Worm (Caenorhabditis elegans) whole organism, L1 larva: ENCODE results near the gene crld-1.

Experiments used
- C16A3.4 ChIP-seq: fragments of 150-350 bp; optimal IDR thresholded peaks from 2 replicates; lab custom pipeline; 2014; ENCODE audit warnings: missing biosample characterization, missing genetic modification characterization
- aha-1 ChIP-seq: fragments of 150-350 bp; optimal IDR thresholded peaks from 2 replicates; lab custom pipeline; 2014; ENCODE audit warnings: missing biosample characterization, missing genetic modification characterization
- alr-1 ChIP-seq: fragments of 200-800 bp; sonication (Bioruptor generic); optimal IDR thresholded peaks from 2 replicates; lab custom pipeline; 2018; ENCODE audit warnings: borderline replicate concordance, mild to moderate bottlenecking, missing genetic modification characterization, missing compliant biosample characterization
- ama-1 ChIP-seq: fragments of 150-350 bp; optimal IDR thresholded peaks from 2 replicates; lab custom pipeline; 2014
- ceh-63 ChIP-seq: fragments of 200-800 bp; sonication (Bioruptor generic); optimal IDR thresholded peaks from 2 replicates; lab custom pipeline; 2018; ENCODE audit warnings: mild to moderate bottlenecking, missing genetic modification characterization, missing compliant biosample characterization
- ceh-8 ChIP-seq: fragments of 200-800 bp; sonication (Bioruptor generic); optimal IDR thresholded peaks from 2 replicates; lab custom pipeline; 2018; ENCODE audit warnings: mild to moderate bottlenecking, missing genetic modification characterization, moderate library complexity, missing compliant biosample characterization
- ceh-90 ChIP-seq: sonication (generic microtip); optimal IDR thresholded peaks from 2 replicates; lab custom pipeline; 2016; ENCODE audit warnings: missing genetic modification characterization, missing compliant biosample characterization
- dpl-1 ChIP-seq, 3 experiments: fragments of 150-350 bp in 2 of 3; sonication (generic microtip) in 1 of 3; optimal IDR thresholded peaks; 2 replicates each; lab custom pipeline; 2014 to 2017; ENCODE audit warnings: missing biosample characterization in 3 of 3, missing genetic modification characterization in 3 of 3, missing genetic modification reagents in 3 of 3
- efl-1 ChIP-seq, 4 experiments: fragments of 150-350 bp; optimal IDR thresholded peaks in 3 of 4; peaks in 1 of 4; 1 replicate in 1 of 4; 2 replicates in 3 of 4; lab custom pipeline; 2014; ENCODE audit warnings: missing biosample characterization in 2 of 4, missing genetic modification characterization in 2 of 4, missing genetic modification reagents in 2 of 4
- efl-3 ChIP-seq: fragments of 200-800 bp; sonication (Bioruptor generic); optimal IDR thresholded peaks from 2 replicates; lab custom pipeline; 2018; ENCODE audit warnings: mild to moderate bottlenecking, missing genetic modification characterization, missing compliant biosample characterization
- egl-13 ChIP-seq: sonication (generic microtip); optimal IDR thresholded peaks from 2 replicates; lab custom pipeline; 2016; ENCODE audit warnings: missing genotype, missing genetic modification reagents, missing genetic modification characterization, missing compliant biosample characterization
- grh-1 ChIP-seq: fragments of 200-800 bp; sonication (Bioruptor generic); IDR thresholded peaks from 2 replicates; pipeline ENCODE4 v1.3.6; 2022; ENCODE audit warnings: missing genetic modification reagents, missing genetic modification characterization, missing compliant biosample characterization
- hlh-4 ChIP-seq: sonication (generic microtip); optimal IDR thresholded peaks from 2 replicates; lab custom pipeline; 2016; ENCODE audit warnings: mild to moderate bottlenecking, missing genetic modification characterization, missing compliant biosample characterization
- lin-13 ChIP-seq: fragments of 150-350 bp; optimal IDR thresholded peaks from 2 replicates; lab custom pipeline; 2014; ENCODE audit warnings: missing biosample characterization, missing genetic modification reagents, missing genetic modification characterization
- lin-14 ChIP-seq: fragments of 200-800 bp; sonication (Bioruptor generic); optimal IDR thresholded peaks from 2 replicates; lab custom pipeline; 2018; ENCODE audit warnings: mild to moderate bottlenecking, missing genetic modification characterization, moderate library complexity, missing compliant biosample characterization
- lin-15B ChIP-seq: fragments of 150-350 bp; sonication (generic microtip); optimal IDR thresholded peaks from 3 replicates; lab custom pipeline; 2014; ENCODE audit warnings: missing biosample characterization, missing genetic modification characterization
- lin-35 ChIP-seq, 2 experiments: fragments of 150-350 bp; optimal IDR thresholded peaks; 2 replicates each; lab custom pipeline; 2014; ENCODE audit warnings: missing biosample characterization in 2 of 2, missing genetic modification characterization in 2 of 2, missing genetic modification reagents in 2 of 2
- lin-39 ChIP-seq: fragments of 150-350 bp; optimal IDR thresholded peaks from 2 replicates; lab custom pipeline; 2014; ENCODE audit warnings: missing biosample characterization, missing genetic modification reagents, missing genetic modification characterization
- lir-3 ChIP-seq: sonication (generic microtip); optimal IDR thresholded peaks from 2 replicates; lab custom pipeline; 2016; ENCODE audit warnings: mild to moderate bottlenecking, missing genetic modification characterization, moderate library complexity, missing compliant biosample characterization; ENCODE audit not compliant: poor library complexity
- mdl-1 ChIP-seq, 2 experiments: fragments of 150-350 bp; optimal IDR thresholded peaks; 2 replicates each; lab custom pipeline; 2014 to 2017; ENCODE audit warnings: missing biosample characterization in 2 of 2, missing genetic modification characterization in 2 of 2, inconsistent platforms in 1 of 2
- mef-2 ChIP-seq: fragments of 150-350 bp; optimal IDR thresholded peaks from 2 replicates; lab custom pipeline; 2014; ENCODE audit warnings: missing biosample characterization, missing genetic modification characterization
- nhr-11 ChIP-seq: fragments of 150-350 bp; optimal IDR thresholded peaks from 2 replicates; lab custom pipeline; 2014; ENCODE audit warnings: missing biosample characterization, missing genetic modification characterization
- nhr-12 ChIP-seq: sonication (generic microtip); optimal IDR thresholded peaks from 2 replicates; lab custom pipeline; 2017; ENCODE audit warnings: missing biosample characterization, missing genetic modification characterization
- nhr-20 ChIP-seq: sonication (generic microtip); optimal IDR thresholded peaks from 2 replicates; lab custom pipeline; 2016; ENCODE audit warnings: mild to moderate bottlenecking, missing genetic modification characterization, missing compliant biosample characterization
- nhr-77 ChIP-seq: fragments of 150-350 bp; optimal IDR thresholded peaks from 2 replicates; lab custom pipeline; 2014; ENCODE audit warnings: missing biosample characterization, missing genetic modification characterization
- nhr-85 ChIP-seq: sonication (generic microtip); peaks from one replicate; lab custom pipeline; 2016; ENCODE audit warnings: missing genetic modification characterization, inconsistent platforms, missing compliant biosample characterization
- nhr-90 ChIP-seq: sonication (generic microtip); optimal IDR thresholded peaks from 2 replicates; lab custom pipeline; 2016; ENCODE audit warnings: mild to moderate bottlenecking, missing genetic modification characterization, missing compliant biosample characterization; ENCODE audit not compliant: poor library complexity
- pax-3 ChIP-seq: fragments of 200-800 bp; sonication (Bioruptor generic); optimal IDR thresholded peaks from 2 replicates; lab custom pipeline; 2018; ENCODE audit warnings: mild to moderate bottlenecking, missing genetic modification characterization, moderate library complexity, missing compliant biosample characterization
- pqm-1 ChIP-seq: sonication (generic microtip); optimal IDR thresholded peaks from 3 replicates; lab custom pipeline; 2017; ENCODE audit warnings: missing biosample characterization, missing genetic modification characterization
- skn-1 ChIP-seq: fragments of 150-350 bp; optimal IDR thresholded peaks from 2 replicates; lab custom pipeline; 2014; ENCODE audit warnings: missing biosample characterization, missing genetic modification characterization
- snpc-4 ChIP-seq: fragments of 150-350 bp; optimal IDR thresholded peaks from 2 replicates; lab custom pipeline; 2014; ENCODE audit warnings: missing biosample characterization, missing genetic modification characterization
- sup-37 ChIP-seq: fragments of 200-800 bp; sonication (Bioruptor generic); optimal IDR thresholded peaks from 2 replicates; lab custom pipeline; 2018; ENCODE audit warnings: mild to moderate bottlenecking, missing genetic modification characterization, missing compliant biosample characterization
- swsn-7 ChIP-seq: sonication (generic microtip); optimal IDR thresholded peaks from 2 replicates; lab custom pipeline; 2016; ENCODE audit warnings: missing genetic modification characterization, missing compliant biosample characterization
- tlp-1 ChIP-seq: fragments of 150-350 bp; optimal IDR thresholded peaks from 2 replicates; lab custom pipeline; 2014; ENCODE audit warnings: missing biosample characterization, missing genetic modification characterization
- unc-130 ChIP-seq: fragments of 150-350 bp; optimal IDR thresholded peaks from 2 replicates; lab custom pipeline; 2017; ENCODE audit warnings: missing biosample characterization, missing genetic modification characterization, inconsistent platforms
- unc-30 ChIP-seq: sonication (generic microtip); optimal IDR thresholded peaks from 2 replicates; lab custom pipeline; 2017; ENCODE audit warnings: missing biosample characterization, missing genetic modification characterization
- unc-62 ChIP-seq: fragments of 150-350 bp; optimal IDR thresholded peaks from 2 replicates; lab custom pipeline; 2014; ENCODE audit warnings: missing biosample characterization, missing genetic modification reagents, missing genetic modification characterization
- zag-1 ChIP-seq: fragments of 150-350 bp; optimal IDR thresholded peaks from 2 replicates; lab custom pipeline; 2014; ENCODE audit warnings: missing biosample characterization, missing genetic modification characterization
- ztf-11 ChIP-seq, 2 experiments: sonication (generic microtip); optimal IDR thresholded peaks; 2 replicates each; lab custom pipeline; 2016 to 2017; ENCODE audit warnings: missing genetic modification characterization in 2 of 2, missing biosample characterization in 1 of 2, missing compliant biosample characterization in 1 of 2
- ztf-4 ChIP-seq: fragments of 150-350 bp; optimal IDR thresholded peaks from 2 replicates; lab custom pipeline; 2014; ENCODE audit warnings: missing biosample characterization, missing genetic modification characterization

The crld-1 gene

ce11 chrIV:13154391-13155283 lies at the start of gene crld-1, which contains the start of gene msh-5:
crld-1 (minus strand) TSS chrIV:13154441.
msh-5 (plus strand) TSS chrIV:13155233.
- peak in 1 of 2 experiments; percentile 21 for TF ChIP-seq lin-35 (GFP tag; optimal IDR thresholded peaks at IDR 0.05; lab: Kevin White, UChicago)
- TF ChIP-seq nhr-85 (tag; lab: Kevin White, UChicago), result peak; percentile 24
- no peak for TF ChIP-seq alr-1 (tag; lab: Kevin White, UChicago)
- peak in 1 of 3 experiments; percentile 12 for TF ChIP-seq dpl-1 (GFP tag; optimal IDR thresholded peaks at IDR 0.05; lab: Kevin White, UChicago)
- TF ChIP-seq efl-1 (optimal IDR thresholded peaks at IDR 0.05; lab: Kevin White, UChicago), result peak; percentile 29 to 36
- TF ChIP-seq efl-1 (GFP tag; optimal IDR thresholded peaks at IDR 0.05 in 1 of 2; lab: Kevin White, UChicago), result peak in 1 of 2 experiments; percentile 81
- no peak for TF ChIP-seq nhr-12

ce11 chrIV:13204037-13204436 lies 49.8 kb upstream of the crld-1 start, which contains the start of gene ced-3:
ced-3 (minus strand) TSS chrIV:13204137.
- TF ChIP-seq lin-14 (GFP tag; lab: Kevin White, UChicago) (no peak), efl-1 (optimal IDR thresholded peaks at IDR 0.05; lab: Kevin White, UChicago) (no peak), efl-1 (GFP tag; optimal IDR thresholded peaks at IDR 0.05 in 1 of 2; lab: Kevin White, UChicago) (peak in 1 of 2 experiments; percentile 22), alr-1 (tag; lab: Kevin White, UChicago) (no peak), ztf-4 (tag; lab: Kevin White, UChicago) (no peak)
- TF ChIP-seq, all 84 proteins: peak for 1

- TF ChIP-seq lin-15B (no peak), skn-1 (tag; lab: Kevin White, UChicago) (no peak), unc-30 (tag; lab: Kevin White, UChicago) (no peak), snpc-4 (tag; lab: Kevin White, UChicago) (no peak), ceh-8 (GFP tag; lab: Kevin White, UChicago) (no peak), nhr-90 (tag; lab: Kevin White, UChicago) (no peak), nhr-11 (tag; lab: Kevin White, UChicago) (no peak), unc-62 (GFP tag; lab: Kevin White, UChicago) (no peak), unc-130 (tag; lab: Kevin White, UChicago) (no peak), sup-37 (no peak), hlh-4 (tag; lab: Kevin White, UChicago) (no peak), ceh-90 (no peak)
These were observed 43.0 kb upstream of the crld-1 start, which contains the start of gene C48D1.1 for ce11 chrIV:13197282-13197681. C48D1.1 (minus strand) TSS chrIV:13197382.

- TF ChIP-seq swsn-7 (tag; lab: Kevin White, UChicago) (no peak), grh-1 (no peak), pax-3 (tag; lab: Kevin White, UChicago) (no peak), lin-13 (no peak), lir-3 (no peak), alr-1 (tag; lab: Kevin White, UChicago) (no peak)
These were observed 39.0 kb upstream of the crld-1 start, which contains the start of gene F58D2.5 for ce11 chrIV:13193239-13193638. F58D2.5 (minus strand) TSS chrIV:13193339.

ce11 chrIV:13190075-13190474 lies 35.8 kb upstream of the crld-1 start:
- no peak for TF ChIP-seq lin-39 (tag; lab: Kevin White, UChicago)
- no peak for TF ChIP-seq efl-1 (optimal IDR thresholded peaks at IDR 0.05; lab: Kevin White, UChicago)
- TF ChIP-seq efl-1 (GFP tag; optimal IDR thresholded peaks at IDR 0.05 in 1 of 2; lab: Kevin White, UChicago), result peak in 1 of 2 experiments; percentile 65

ce11 chrIV:13189467-13189866 lies 35.2 kb upstream of the crld-1 start, which contains the start of gene F58D2.2:
F58D2.2 (plus strand) TSS chrIV:13189767.
- TF ChIP-seq mef-2 (tag; lab: Kevin White, UChicago), result no peak
- no peak for TF ChIP-seq efl-3 (GFP tag; lab: Kevin White, UChicago)
- TF ChIP-seq nhr-20, result no peak
- TF ChIP-seq unc-30 (tag; lab: Kevin White, UChicago), result no peak
- TF ChIP-seq C16A3.4 (tag; lab: Kevin White, UChicago), result no peak
- TF ChIP-seq sup-37, result no peak
- TF ChIP-seq ama-1 (lab: Kevin White, UChicago), result no peak
- no peak for TF ChIP-seq nhr-77
- TF ChIP-seq ztf-11 (tag; optimal IDR thresholded peaks at IDR 0.05; lab: Kevin White, UChicago), result no peak
- TF ChIP-seq ceh-63 (GFP tag; lab: Kevin White, UChicago), result no peak
- TF ChIP-seq ceh-90, result no peak
- TF ChIP-seq aha-1 (tag; lab: Kevin White, UChicago), result no peak
- no peak for TF ChIP-seq unc-130 (tag; lab: Kevin White, UChicago)
- no peak for TF ChIP-seq pqm-1 (tag; lab: Kevin White, UChicago)
- no peak for TF ChIP-seq mdl-1 (tag; optimal IDR thresholded peaks at IDR 0.05; lab: Kevin White, UChicago)
- no peak for TF ChIP-seq egl-13 (tag; lab: Kevin White, UChicago)
- no peak for TF ChIP-seq zag-1 (tag; lab: Kevin White, UChicago)
- no peak for TF ChIP-seq tlp-1 (tag; lab: Kevin White, UChicago)
